Fruit fly (Drosophila melanogaster): ENCODE measurements around the gene Acf.

Acf gene

dm6 chr3R:31777482-31778165 is 16.2 kb upstream of the Acf start:
- no peak for TF ChIP-seq Pif1B (GFP tag; optimal IDR thresholded peaks at IDR 0.05)
- no peak for TF ChIP-seq Ets98B (GFP tag; IDR thresholded peaks at IDR 0.05)
- TF ChIP-seq CG13204 (GFP tag; optimal IDR thresholded peaks at IDR 0.05) = no peak
- no peak for TF ChIP-seq D1 (tag; optimal IDR thresholded peaks at IDR 0.05)
- TF ChIP-seq CG8159 (tag; optimal IDR thresholded peaks at IDR 0.05) = no peak
- TF ChIP-seq CG17806 (tag; optimal IDR thresholded peaks at IDR 0.05) = no peak
- no peak for TF ChIP-seq Snoo (tag; optimal IDR thresholded peaks at IDR 0.05)
- no peak for TF ChIP-seq CG4496 (GFP tag; IDR thresholded peaks at IDR 0.05)

dm6 chr3R:31794457-31794856 is 676 bp downstream of the Acf start:
- TF ChIP-seq Ets98B (GFP tag; IDR thresholded peaks at IDR 0.05) (no peak), CG12605 (GFP tag; IDR thresholded peaks at IDR 0.05) (peak; percentile 18; the same call in 1 of the 2 replicates), CG4496 (GFP tag; IDR thresholded peaks at IDR 0.05) (0 out of 3 replicates have a peak, but pooled peaks have one; percentile 27)

dm6 chr3R:31800663-31801062 is 6.9 kb downstream of the Acf start, which contains the start of gene Ir100a:
Gene Ir100a (plus strand): TSS chr3R:31800963.
- no peak for TF ChIP-seq EcR (GFP tag; optimal IDR thresholded peaks at IDR 0.05)
- TF ChIP-seq CG15710 (tag; optimal IDR thresholded peaks at IDR 0.05) = no peak
- TF ChIP-seq CG8159 (tag; optimal IDR thresholded peaks at IDR 0.05) = no peak
- TF ChIP-seq CG32121 (GFP tag; IDR thresholded peaks at IDR 0.05) = no peak

- peak; percentile 17; the same call in 1 of the 2 replicates for TF ChIP-seq CG32121 (GFP tag; IDR thresholded peaks at IDR 0.05)
- no peak for TF ChIP-seq CG15710 (tag; optimal IDR thresholded peaks at IDR 0.05)
- TF ChIP-seq Pif1A (GFP tag; optimal IDR thresholded peaks at IDR 0.05) = no peak
- TF ChIP-seq CG12605 (GFP tag; IDR thresholded peaks at IDR 0.05) = no peak
- TF ChIP-seq CG17806 (tag; optimal IDR thresholded peaks at IDR 0.05) = no peak
- no peak for TF ChIP-seq EcR (GFP tag; optimal IDR thresholded peaks at IDR 0.05)
- no peak for TF ChIP-seq CG8159 (tag; optimal IDR thresholded peaks at IDR 0.05)
- peak; percentile 23; the same call in 1 of the 2 replicates for TF ChIP-seq rn (GFP tag; IDR thresholded peaks at IDR 0.05)
- TF ChIP-seq gl (tag; optimal IDR thresholded peaks at IDR 0.05) = peak; percentile 26
- peak; percentile 62; the same call in 1 of the 2 replicates for TF ChIP-seq Ets98B (GFP tag; IDR thresholded peaks at IDR 0.05)
- TF ChIP-seq CG4496 (GFP tag; IDR thresholded peaks at IDR 0.05) = peak; percentile 66; the same call in 2 of the 3 replicates
- TF ChIP-seq CG9948 (tag; optimal IDR thresholded peaks at IDR 0.05) = no peak
- no peak for TF ChIP-seq D1 (tag; optimal IDR thresholded peaks at IDR 0.05)
- peak; percentile 70; the same call in 2 of the 3 replicates for TF ChIP-seq fd96Ca (GFP tag; IDR thresholded peaks at IDR 0.05)
- no peak for TF ChIP-seq CG8301 (tag; optimal IDR thresholded peaks at IDR 0.05)
- no peak for TF ChIP-seq CG14655 (GFP tag; optimal IDR thresholded peaks at IDR 0.05)
Observed at dm6 chr3R:31805228-31805738, 11.5 kb downstream of the Acf start, which contains the start of the genes CG42233 and CG1971. Gene CG42233 (minus strand): TSS chr3R:31805278. Gene CG1971 (plus strand): TSS chr3R:31805468.

- no peak for TF ChIP-seq CG10348 (GFP tag; IDR thresholded peaks at IDR 0.05)
- no peak for TF ChIP-seq CG4496 (GFP tag; IDR thresholded peaks at IDR 0.05)
- no peak for TF ChIP-seq EcR (GFP tag; optimal IDR thresholded peaks at IDR 0.05)
- no peak for TF ChIP-seq CG12605 (GFP tag; IDR thresholded peaks at IDR 0.05)
- no peak for TF ChIP-seq gl (tag; optimal IDR thresholded peaks at IDR 0.05)
- no peak for TF ChIP-seq Pif1A (GFP tag; optimal IDR thresholded peaks at IDR 0.05)
- TF ChIP-seq CG13204 (GFP tag; optimal IDR thresholded peaks at IDR 0.05) = no peak
- no peak for TF ChIP-seq CG14655 (GFP tag; optimal IDR thresholded peaks at IDR 0.05)
- no peak for TF ChIP-seq CG15710 (tag; optimal IDR thresholded peaks at IDR 0.05)
- no peak for TF ChIP-seq CG32121 (GFP tag; IDR thresholded peaks at IDR 0.05)
- no peak for TF ChIP-seq rn (GFP tag; IDR thresholded peaks at IDR 0.05)
- no peak for TF ChIP-seq CG9948 (tag; optimal IDR thresholded peaks at IDR 0.05)
- TF ChIP-seq CG17806 (tag; optimal IDR thresholded peaks at IDR 0.05) = no peak
- TF ChIP-seq Pif1B (GFP tag; optimal IDR thresholded peaks at IDR 0.05) = no peak
- no peak for TF ChIP-seq CG8301 (tag; optimal IDR thresholded peaks at IDR 0.05)
- TF ChIP-seq D1 (tag; optimal IDR thresholded peaks at IDR 0.05) = no peak
- TF ChIP-seq fd96Ca (GFP tag; IDR thresholded peaks at IDR 0.05) = no peak
- no peak for TF ChIP-seq Snoo (tag; optimal IDR thresholded peaks at IDR 0.05)
Observed at dm6 chr3R:31808571-31808970, 14.8 kb downstream of the Acf start.

dm6 chr3R:31809622-31810021 is 15.8 kb downstream of the Acf start:
- TF ChIP-seq CG14655 (GFP tag; optimal IDR thresholded peaks at IDR 0.05) (no peak), CG32121 (GFP tag; IDR thresholded peaks at IDR 0.05) (no peak), CG13204 (GFP tag; optimal IDR thresholded peaks at IDR 0.05) (no peak), Pif1B (GFP tag; optimal IDR thresholded peaks at IDR 0.05) (no peak), CG34367 (tag; optimal IDR thresholded peaks at IDR 0.05) (no peak), CG15710 (tag; optimal IDR thresholded peaks at IDR 0.05) (no peak), Snoo (tag; optimal IDR thresholded peaks at IDR 0.05) (no peak), CG12605 (GFP tag; IDR thresholded peaks at IDR 0.05) (no peak), CG17806 (tag; optimal IDR thresholded peaks at IDR 0.05) (no peak), rn (GFP tag; IDR thresholded peaks at IDR 0.05) (no peak), EcR (GFP tag; optimal IDR thresholded peaks at IDR 0.05) (no peak), CG4496 (GFP tag; IDR thresholded peaks at IDR 0.05) (no peak)
